Fruit fly (Drosophila melanogaster): Measurements from ENCODE around the gene RpS19a.

The RpS19a gene

dm6 chrX:16648435-16648781 lies 10.7 kb downstream of the RpS19a start:
- TF ChIP-seq salm (tag; optimal IDR thresholded peaks at IDR 0.05): no peak
- TF ChIP-seq abd-A (tag; optimal IDR thresholded peaks at IDR 0.05): peak; percentile 17
- peak in 1 of 2 experiments; percentile 71 for TF ChIP-seq insv (GFP tag; optimal IDR thresholded peaks at IDR 0.05)
- TF ChIP-seq cg (GFP tag; optimal IDR thresholded peaks at IDR 0.05): peak; percentile 56
- peak; percentile 36 for TF ChIP-seq sens (GFP tag)
- peak; percentile 20 for TF ChIP-seq sqz (GFP tag; optimal IDR thresholded peaks at IDR 0.05)
- TF ChIP-seq dmrt99B (tag; optimal IDR thresholded peaks at IDR 0.05): no peak
- 0 out of 2 replicates have a peak, but pooled peaks have one; percentile 8 for TF ChIP-seq CG32772 (GFP tag; IDR thresholded peaks at IDR 0.05)
- TF ChIP-seq D19A (tag; optimal IDR thresholded peaks at IDR 0.05): no peak
- TF ChIP-seq sd (tag; optimal IDR thresholded peaks at IDR 0.05): peak; percentile 62

dm6 chrX:16650078-16651063 lies 12.7 kb downstream of the RpS19a start:
- TF ChIP-seq CG1024 (GFP tag; IDR thresholded peaks at IDR 0.05) (no peak), sim (GFP tag; IDR thresholded peaks at IDR 0.05) (0 out of 2 replicates have a peak, but pooled peaks have one; percentile 14), cwo (GFP tag; optimal IDR thresholded peaks at IDR 0.05) (no peak), pita (GFP tag; optimal IDR thresholded peaks at IDR 0.05) (no peak), slp2 (GFP tag; optimal IDR thresholded peaks at IDR 0.05) (peak; percentile 70), Side (GFP tag; optimal IDR thresholded peaks at IDR 0.05) (peak; percentile 55), Vsx1 (GFP tag; optimal IDR thresholded peaks at IDR 0.05) (peak; percentile 50), nmo (GFP tag; optimal IDR thresholded peaks at IDR 0.05) (peak; percentile 79), HHEX (GFP tag; optimal IDR thresholded peaks at IDR 0.05) (no peak), dpn (GFP tag; optimal IDR thresholded peaks at IDR 0.05) (peak in 1 of 2 experiments; percentile 81), Antp (GFP tag; optimal IDR thresholded peaks at IDR 0.05) (peak; percentile 85), CG10543 (GFP tag; optimal IDR thresholded peaks at IDR 0.05) (peak; percentile 22), CG7963 (GFP tag; IDR thresholded peaks at IDR 0.05; ENCODE audit: partially characterized antibody) (no peak), CG4707 (GFP tag; optimal IDR thresholded peaks at IDR 0.05) (peak; percentile 95), HLH3B (GFP tag; IDR thresholded peaks at IDR 0.05) (peak; percentile 47; the same call in 1 of the 2 replicates), ci (GFP tag; IDR thresholded peaks at IDR 0.05) (peak; percentile 77), CG17186 (GFP tag; optimal IDR thresholded peaks at IDR 0.05) (no peak), bigmax (GFP tag; optimal IDR thresholded peaks at IDR 0.05) (no peak), Pdp1 (GFP tag; optimal IDR thresholded peaks at IDR 0.05) (peak; percentile 78 to 83), CG4424 (GFP tag; optimal IDR thresholded peaks at IDR 0.05) (no peak), Sox102F (GFP tag; optimal IDR thresholded peaks at IDR 0.05) (peak; percentile 43), CG6791 (GFP tag; IDR thresholded peaks at IDR 0.05; ENCODE audit: partially characterized antibody) (0 out of 3 replicates have a peak, but pooled peaks have one; percentile 34), Med (GFP tag) (peak; percentile 97), jumu (GFP tag; optimal IDR thresholded peaks at IDR 0.05) (peak; percentile 80), Taf1 (GFP tag; IDR thresholded peaks at IDR 0.05) (no peak), sens (GFP tag) (peak; percentile 97), pfk (GFP tag; optimal IDR thresholded peaks at IDR 0.05) (no peak), CG14014 (GFP tag; IDR thresholded peaks at IDR 0.05) (peak; percentile 86), Dad (GFP tag; optimal IDR thresholded peaks at IDR 0.05) (peak; percentile 76), so (GFP tag; IDR thresholded peaks at IDR 0.05) (peak; percentile 92), CG17328 (GFP tag; IDR thresholded peaks at IDR 0.05) (0 out of 2 replicates have a peak, but pooled peaks have one; percentile 5), lov (optimal IDR thresholded peaks at IDR 0.05) (no peak), lov (GFP tag; IDR thresholded peaks at IDR 0.05) (0 out of 3 replicates have a peak, but pooled peaks have one; percentile 43), CrebB (tag; optimal IDR thresholded peaks at IDR 0.05) (no peak), CG15601 (tag; optimal IDR thresholded peaks at IDR 0.05) (peak; percentile 37), btn (GFP tag; optimal IDR thresholded peaks at IDR 0.05) (no peak), CG12769 (tag; optimal IDR thresholded peaks at IDR 0.05) (peak; percentile 38), CG18262 (tag; optimal IDR thresholded peaks at IDR 0.05) (peak; percentile 34)
